Worm (Caenorhabditis elegans): ENCODE results near the gene mstr-2.

Gene mstr-2

DNA sequence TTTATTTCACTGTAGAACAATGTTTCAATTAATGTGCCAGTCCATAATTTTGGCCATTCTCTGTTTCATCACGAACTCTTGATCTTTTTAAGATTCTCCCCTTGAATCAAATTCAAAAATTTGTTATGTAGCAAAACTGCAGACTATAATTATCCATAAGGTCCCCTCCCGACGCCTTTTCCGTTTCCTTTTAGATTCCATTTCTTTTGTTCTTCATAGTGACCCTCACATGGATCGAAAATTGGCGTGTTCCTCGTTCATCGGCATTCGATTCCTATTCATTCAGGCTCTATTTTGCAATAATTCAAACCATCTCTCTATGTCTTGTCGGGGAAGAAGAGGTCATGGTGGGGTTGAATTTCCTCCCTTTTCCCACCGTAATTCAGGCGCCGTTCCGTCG lies 24.4 kb upstream of the mstr-2 start:
- TF ChIP-seq duxl-1 (tag; optimal IDR thresholded peaks at IDR 0.05; ENCODE audit: poor library complexity), result no peak
- peak; percentile 9 for TF ChIP-seq aha-1 (tag)

DNA sequence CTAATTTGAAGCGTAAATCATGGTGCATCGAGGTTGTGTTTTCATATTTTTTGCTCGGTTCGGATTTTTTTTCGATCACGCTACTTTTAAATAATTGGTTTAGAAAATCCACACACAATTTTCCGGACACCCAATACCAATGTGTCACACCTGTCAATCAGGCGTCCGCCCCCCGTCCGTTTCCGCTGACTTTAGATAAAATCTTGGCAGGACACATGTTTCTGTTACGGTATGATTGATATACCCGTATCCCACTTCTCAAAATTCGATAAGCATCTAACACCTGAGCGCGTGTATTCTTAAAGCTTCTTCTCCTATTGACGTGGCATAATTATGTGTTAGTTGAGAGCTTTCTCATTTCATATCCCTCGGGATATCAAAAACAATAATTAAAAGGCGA lies 20.9 kb upstream of the mstr-2 start:
- TF ChIP-seq aha-1 (tag) (peak; percentile 9), nhr-102 (tag; optimal IDR thresholded peaks at IDR 0.05) (no peak), Y75B8A.6 (GFP tag; IDR thresholded peaks at IDR 0.05) (no peak), unc-62 (GFP tag; optimal IDR thresholded peaks at IDR 0.05 in 1 of 2) (peak in 1 of 2 experiments; percentile 89), unc-62 (tag; optimal IDR thresholded peaks at IDR 0.05) (no peak)

DNA sequence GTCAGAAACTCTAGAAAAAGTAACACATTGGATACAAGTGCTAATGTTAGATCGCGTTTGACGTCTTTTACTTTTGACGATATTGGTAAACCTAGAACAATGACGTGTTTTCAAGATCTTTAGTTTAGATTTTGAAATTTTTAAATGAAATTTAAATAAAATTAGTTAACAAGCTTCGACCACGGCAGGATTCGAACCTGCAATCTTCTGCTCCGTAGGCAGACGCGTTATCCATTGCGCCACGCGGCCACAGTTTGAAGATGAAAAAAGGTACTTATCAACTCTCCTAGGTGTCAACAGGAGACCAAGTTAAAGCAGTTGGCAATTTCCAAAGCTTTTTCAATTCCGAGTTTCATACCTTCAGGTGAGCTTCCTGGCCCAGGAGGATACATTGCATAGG lies 19.6 kb upstream of the mstr-2 start:
- TF ChIP-seq mes-2 (tag; optimal IDR thresholded peaks at IDR 0.05; ENCODE audit: poor library complexity, severe bottlenecking) (peak; percentile 10), aha-1 (tag) (no peak), ZK546.5 (tag; optimal IDR thresholded peaks at IDR 0.05) (no peak), ZK337.2 (GFP tag; IDR thresholded peaks at IDR 0.05) (no peak), madf-5 (GFP tag; IDR thresholded peaks at IDR 0.05) (0 out of 4 replicates have a peak, but pooled peaks have one; percentile 6 to 28), daf-16 (GFP tag; optimal IDR thresholded peaks at IDR 0.05) (peak in 1 of 2 experiments; percentile 64), daf-16 (tag; optimal IDR thresholded peaks at IDR 0.05) (no peak), lin-38 (GFP tag; IDR thresholded peaks at IDR 0.05) (peak; percentile 63), rbr-2 (tag; optimal IDR thresholded peaks at IDR 0.05) (no peak), unc-130 (GFP tag; optimal IDR thresholded peaks at IDR 0.05) (peak; percentile 51), dpl-1 (GFP tag; optimal IDR thresholded peaks at IDR 0.05) (no peak), pha-4 (GFP tag; IDR thresholded peaks at IDR 0.05) (peak; percentile 41; the same call in 1 of the 2 replicates), pha-4 (tag; optimal IDR thresholded peaks at IDR 0.05) (no peak), vab-7 (GFP tag; IDR thresholded peaks at IDR 0.05) (peak; percentile 49; the same call in 1 of the 2 replicates), php-3 (GFP tag; IDR thresholded peaks at IDR 0.05) (0 out of 2 replicates have a peak, but pooled peaks have one; percentile 21), nhr-41 (GFP tag; IDR thresholded peaks at IDR 0.05) (no peak), dmd-8 (GFP tag; IDR thresholded peaks at IDR 0.05) (0 out of 2 replicates have a peak, but pooled peaks have one; percentile 60), pqm-1 (tag; optimal IDR thresholded peaks at IDR 0.05) (no peak), nhr-48 (tag; optimal IDR thresholded peaks at IDR 0.05) (peak; percentile 12), arid-1 (GFP tag; conservative IDR thresholded peaks at IDR 0.05) (peak; percentile 71), ceh-44 (GFP tag; IDR thresholded peaks at IDR 0.05) (no peak), F49E8.2 (tag; optimal IDR thresholded peaks at IDR 0.05; ENCODE audit: borderline replicate concordance) (peak; percentile 48), daf-19 (GFP tag; conservative IDR thresholded peaks at IDR 0.05) (peak; percentile 46; the same call in 1 of the 2 replicates), dve-1 (tag; optimal IDR thresholded peaks at IDR 0.05; ENCODE audit: insufficient read depth) (peak; percentile 44), hlh-30 (tag; optimal IDR thresholded peaks at IDR 0.05; ENCODE audit: insufficient read depth) (peak; percentile 6), unc-62 (GFP tag; optimal IDR thresholded peaks at IDR 0.05 in 1 of 2) (peak in 1 of 2 experiments; percentile 47), unc-62 (tag; optimal IDR thresholded peaks at IDR 0.05) (no peak), mdt-29 (GFP tag; IDR thresholded peaks at IDR 0.05) (0 out of 2 replicates have a peak, but pooled peaks have one; percentile 7), lim-7 (GFP tag; IDR thresholded peaks at IDR 0.05) (peak; percentile 61; the same call in 1 of the 2 replicates), nhr-102 (tag; optimal IDR thresholded peaks at IDR 0.05) (peak; percentile 26), nhr-6 (tag; optimal IDR thresholded peaks at IDR 0.05) (no peak), lin-15B (tag; optimal IDR thresholded peaks at IDR 0.05) (no peak), snpc-1.2 (GFP tag; IDR thresholded peaks at IDR 0.05) (0 out of 2 replicates have a peak, but pooled peaks have one; percentile 53), dmd-6 (GFP tag; IDR thresholded peaks at IDR 0.05) (peak; percentile 32; the same call in 1 of the 2 replicates), spr-1 (tag; optimal IDR thresholded peaks at IDR 0.05) (no peak), ztf-11 (tag; optimal IDR thresholded peaks at IDR 0.05) (no peak), egl-43 (GFP tag; IDR thresholded peaks at IDR 0.05) (0 out of 2 replicates have a peak, but pooled peaks have one; percentile 41), D1046.2 (GFP tag; IDR thresholded peaks at IDR 0.05) (0 out of 2 replicates have a peak, but pooled peaks have one; percentile 70), F26F4.8 (GFP tag; conservative IDR thresholded peaks at IDR 0.05) (0 out of 2 replicates have a peak, but pooled peaks have one; percentile 28), Y75B8A.6 (GFP tag; IDR thresholded peaks at IDR 0.05) (0 out of 2 replicates have a peak, but pooled peaks have one; percentile 29)

Measured in whole organism, L4 larva.